Worm (Caenorhabditis elegans) whole organism, L1 larva: Measurements from ENCODE around the gene cox-11.

Experiments
- C04F5.9 ChIP-seq: sonication (generic microtip); optimal IDR thresholded peaks from 2 replicates; lab custom pipeline; 2016; ENCODE audit warnings: missing genetic modification characterization, missing compliant biosample characterization
- C16A3.4 ChIP-seq: fragments of 150-350 bp; optimal IDR thresholded peaks from 2 replicates; lab custom pipeline; 2014; ENCODE audit warnings: missing biosample characterization, missing genetic modification characterization
- Y116A8C.19 ChIP-seq: sonication (generic microtip); optimal IDR thresholded peaks from 2 replicates; lab custom pipeline; 2016; ENCODE audit warnings: missing compliant biosample characterization, missing genetic modification characterization, borderline replicate concordance
- ceh-82 ChIP-seq, 3 experiments: fragments of 150-350 bp in 1 of 3; sonication (generic microtip) in 2 of 3; optimal IDR thresholded peaks; 2 replicates each; lab custom pipeline; 2014 to 2017; ENCODE audit warnings: missing biosample characterization in 3 of 3, missing genetic modification characterization in 3 of 3
- ces-1 ChIP-seq: fragments of 150-350 bp; optimal IDR thresholded peaks from 2 replicates; lab custom pipeline; 2014; ENCODE audit warnings: missing biosample characterization, missing genetic modification reagents, missing genetic modification characterization
- dpl-1 ChIP-seq, 3 experiments: fragments of 150-350 bp in 2 of 3; sonication (generic microtip) in 1 of 3; optimal IDR thresholded peaks; 2 replicates each; lab custom pipeline; 2014 to 2017; ENCODE audit warnings: missing biosample characterization in 3 of 3, missing genetic modification characterization in 3 of 3, missing genetic modification reagents in 3 of 3
- dsc-1 ChIP-seq: sonication (generic microtip); optimal IDR thresholded peaks from 2 replicates; lab custom pipeline; 2016; ENCODE audit warnings: mild to moderate bottlenecking, missing genetic modification characterization, missing compliant biosample characterization
- efl-1 ChIP-seq, 4 experiments: fragments of 150-350 bp; optimal IDR thresholded peaks in 3 of 4; peaks in 1 of 4; 1 replicate in 1 of 4; 2 replicates in 3 of 4; lab custom pipeline; 2014; ENCODE audit warnings: missing biosample characterization in 2 of 4, missing genetic modification characterization in 2 of 4, missing genetic modification reagents in 2 of 4
- efl-3 ChIP-seq: fragments of 200-800 bp; sonication (Bioruptor generic); optimal IDR thresholded peaks from 2 replicates; lab custom pipeline; 2018; ENCODE audit warnings: mild to moderate bottlenecking, missing genetic modification characterization, missing compliant biosample characterization
- egl-13 ChIP-seq: sonication (generic microtip); optimal IDR thresholded peaks from 2 replicates; lab custom pipeline; 2016; ENCODE audit warnings: missing genotype, missing genetic modification reagents, missing genetic modification characterization, missing compliant biosample characterization
- elt-3 ChIP-seq, 6 experiments: fragments of 150-350 bp in 1 of 6; sonication (generic microtip); optimal IDR thresholded peaks; 2 replicates each; lab custom pipeline; 2017 to 2018; ENCODE audit warnings: missing biosample characterization in 6 of 6, missing genetic modification characterization in 6 of 6, inconsistent platforms in 1 of 6
- fos-1 ChIP-seq: fragments of 150-350 bp; optimal IDR thresholded peaks from 2 replicates; lab custom pipeline; 2014; ENCODE audit warnings: missing biosample characterization, missing genetic modification characterization
- hlh-17 ChIP-seq: fragments of 200-800 bp; sonication (Bioruptor generic); optimal IDR thresholded peaks from 2 replicates; lab custom pipeline; 2018; ENCODE audit warnings: missing genetic modification characterization, mild to moderate bottlenecking, missing compliant biosample characterization, moderate library complexity, borderline replicate concordance
- hlh-4 ChIP-seq: sonication (generic microtip); optimal IDR thresholded peaks from 2 replicates; lab custom pipeline; 2016; ENCODE audit warnings: mild to moderate bottlenecking, missing genetic modification characterization, missing compliant biosample characterization
- isw-1 ChIP-seq: fragments of 200-800 bp; sonication (Bioruptor generic); IDR thresholded peaks from 2 replicates; pipeline ENCODE4 v1.3.6; 2022; ENCODE audit warnings: missing genetic modification characterization, missing compliant biosample characterization
- lin-14 ChIP-seq: fragments of 200-800 bp; sonication (Bioruptor generic); optimal IDR thresholded peaks from 2 replicates; lab custom pipeline; 2018; ENCODE audit warnings: mild to moderate bottlenecking, missing genetic modification characterization, moderate library complexity, missing compliant biosample characterization
- lin-35 ChIP-seq, 2 experiments: fragments of 150-350 bp; optimal IDR thresholded peaks; 2 replicates each; lab custom pipeline; 2014; ENCODE audit warnings: missing biosample characterization in 2 of 2, missing genetic modification characterization in 2 of 2, missing genetic modification reagents in 2 of 2
- lsy-2 ChIP-seq, 2 experiments: fragments of 150-350 bp; optimal IDR thresholded peaks; 2 replicates each; lab custom pipeline; 2014; ENCODE audit warnings: missing biosample characterization in 2 of 2, missing genetic modification characterization in 2 of 2
- mab-9 ChIP-seq: fragments of 200-800 bp; sonication (Bioruptor generic); IDR thresholded peaks from 2 replicates; pipeline ENCODE4 v1.3.6; 2022; ENCODE audit warnings: missing genetic modification reagents, missing genetic modification characterization, missing compliant biosample characterization
- mef-2 ChIP-seq: fragments of 150-350 bp; optimal IDR thresholded peaks from 2 replicates; lab custom pipeline; 2014; ENCODE audit warnings: missing biosample characterization, missing genetic modification characterization
- nhr-12 ChIP-seq: sonication (generic microtip); optimal IDR thresholded peaks from 2 replicates; lab custom pipeline; 2017; ENCODE audit warnings: missing biosample characterization, missing genetic modification characterization
- nhr-19 ChIP-seq: fragments of 200-800 bp; sonication (Bioruptor generic); conservative IDR thresholded peaks from 2 replicates; pipeline ENCODE4 v1.3.6; 2022; ENCODE audit warnings: missing genetic modification characterization, missing compliant biosample characterization
- nhr-28 ChIP-seq: fragments of 150-350 bp; optimal IDR thresholded peaks from 2 replicates; lab custom pipeline; 2014; ENCODE audit warnings: missing biosample characterization, missing genetic modification characterization
- nhr-71 ChIP-seq: sonication (generic microtip); optimal IDR thresholded peaks from 2 replicates; lab custom pipeline; 2016; ENCODE audit warnings: mild to moderate bottlenecking, missing genetic modification characterization, moderate library complexity, missing compliant biosample characterization
- pax-3 ChIP-seq: fragments of 200-800 bp; sonication (Bioruptor generic); optimal IDR thresholded peaks from 2 replicates; lab custom pipeline; 2018; ENCODE audit warnings: mild to moderate bottlenecking, missing genetic modification characterization, moderate library complexity, missing compliant biosample characterization
- rnt-1 ChIP-seq: sonication (generic microtip); optimal IDR thresholded peaks from 2 replicates; lab custom pipeline; 2016; ENCODE audit warnings: mild to moderate bottlenecking, missing genetic modification characterization, moderate library complexity, missing compliant biosample characterization
- snpc-4 ChIP-seq: fragments of 150-350 bp; optimal IDR thresholded peaks from 2 replicates; lab custom pipeline; 2014; ENCODE audit warnings: missing biosample characterization, missing genetic modification characterization
- swsn-7 ChIP-seq: sonication (generic microtip); optimal IDR thresholded peaks from 2 replicates; lab custom pipeline; 2016; ENCODE audit warnings: missing genetic modification characterization, missing compliant biosample characterization
- tbx-2 ChIP-seq: sonication (generic microtip); optimal IDR thresholded peaks from 2 replicates; lab custom pipeline; 2016; ENCODE audit warnings: missing genetic modification characterization, missing compliant biosample characterization
- unc-62 ChIP-seq: fragments of 150-350 bp; optimal IDR thresholded peaks from 2 replicates; lab custom pipeline; 2014; ENCODE audit warnings: missing biosample characterization, missing genetic modification reagents, missing genetic modification characterization
- unc-86 ChIP-seq: sonication (generic microtip); optimal IDR thresholded peaks from 2 replicates; lab custom pipeline; 2016; ENCODE audit warnings: missing genetic modification characterization, missing compliant biosample characterization
- vab-15 ChIP-seq: sonication (generic microtip); optimal IDR thresholded peaks from 2 replicates; lab custom pipeline; 2017; ENCODE audit warnings: missing genotype, mild to moderate bottlenecking, missing genetic modification characterization, missing compliant biosample characterization
- xbp-1 ChIP-seq: sonication (generic microtip); optimal IDR thresholded peaks from 2 replicates; lab custom pipeline; 2016; ENCODE audit warnings: missing genetic modification characterization, missing compliant biosample characterization
- zag-1 ChIP-seq: fragments of 150-350 bp; optimal IDR thresholded peaks from 2 replicates; lab custom pipeline; 2014; ENCODE audit warnings: missing biosample characterization, missing genetic modification characterization

The cox-11 gene

DNA sequence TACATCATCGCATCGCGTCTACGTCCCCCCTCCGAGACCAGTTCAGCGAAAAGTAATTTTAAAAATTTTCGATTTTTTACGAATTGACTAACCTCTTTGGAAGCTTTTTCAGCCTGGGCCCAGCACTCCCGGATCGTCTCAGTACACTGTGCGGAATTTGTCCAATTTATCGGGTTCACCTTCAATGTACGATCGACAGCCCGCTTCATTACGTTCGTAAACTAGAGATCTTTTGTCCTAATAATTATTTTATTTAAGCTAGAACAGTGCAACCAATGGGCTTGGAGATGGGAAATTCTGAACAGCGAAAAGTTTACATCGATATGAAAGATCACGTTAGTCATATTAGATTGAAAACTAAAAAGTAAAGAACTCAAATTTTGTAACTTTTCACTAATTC lies 2.8 kb upstream of the cox-11 start:
- TF ChIP-seq nhr-71 (tag; lab: Kevin White, UChicago) (no peak), dsc-1 (tag; lab: Kevin White, UChicago) (no peak), ces-1 (GFP tag; lab: Kevin White, UChicago) (no peak), xbp-1 (no peak), lsy-2 (tag; optimal IDR thresholded peaks at IDR 0.05; lab: Kevin White, UChicago) (no peak), lin-35 (GFP tag; optimal IDR thresholded peaks at IDR 0.05; lab: Kevin White, UChicago) (no peak), rnt-1 (tag; lab: Kevin White, UChicago) (no peak), C04F5.9 (no peak), efl-3 (GFP tag; lab: Kevin White, UChicago) (no peak), snpc-4 (tag; lab: Kevin White, UChicago) (no peak), nhr-19 (no peak), hlh-17 (GFP tag; lab: Kevin White, UChicago) (no peak), ceh-82 (tag; optimal IDR thresholded peaks at IDR 0.05; lab: Kevin White, UChicago) (no peak)

DNA sequence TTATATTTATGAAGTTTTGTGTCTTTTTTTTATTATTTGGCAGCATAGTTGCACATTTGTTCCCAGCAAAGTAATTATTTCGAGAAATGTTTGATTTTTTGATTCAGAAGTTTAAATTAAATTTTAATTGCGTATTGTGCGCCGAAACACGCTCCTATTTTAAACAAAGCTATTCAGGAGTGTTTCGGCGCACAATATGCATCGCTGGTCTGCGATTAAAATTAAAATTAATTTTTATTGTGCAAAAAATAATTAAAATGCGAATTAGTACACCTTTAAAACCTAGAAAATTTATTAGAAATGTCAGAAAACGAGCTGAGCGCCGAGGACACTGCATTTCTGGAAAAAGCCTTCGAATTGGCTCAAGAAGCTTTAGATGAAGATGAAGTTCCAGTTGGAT lies 749 bp upstream of the cox-11 start, which contains the start of gene JC8.4:
Gene JC8.4 (plus strand): TSS at position 301 of the 400 bp plus-strand sequence.
- no peak for TF ChIP-seq efl-1 (optimal IDR thresholded peaks at IDR 0.05; lab: Kevin White, UChicago)
- TF ChIP-seq efl-1 (GFP tag; optimal IDR thresholded peaks at IDR 0.05 in 1 of 2; lab: Kevin White, UChicago), result peak in 1 of 2 experiments; percentile 33
- TF ChIP-seq nhr-28 (tag; lab: Kevin White, UChicago), result no peak
- no peak for TF ChIP-seq isw-1
- TF ChIP-seq egl-13 (tag; lab: Kevin White, UChicago), result no peak
- TF ChIP-seq swsn-7, result no peak

DNA sequence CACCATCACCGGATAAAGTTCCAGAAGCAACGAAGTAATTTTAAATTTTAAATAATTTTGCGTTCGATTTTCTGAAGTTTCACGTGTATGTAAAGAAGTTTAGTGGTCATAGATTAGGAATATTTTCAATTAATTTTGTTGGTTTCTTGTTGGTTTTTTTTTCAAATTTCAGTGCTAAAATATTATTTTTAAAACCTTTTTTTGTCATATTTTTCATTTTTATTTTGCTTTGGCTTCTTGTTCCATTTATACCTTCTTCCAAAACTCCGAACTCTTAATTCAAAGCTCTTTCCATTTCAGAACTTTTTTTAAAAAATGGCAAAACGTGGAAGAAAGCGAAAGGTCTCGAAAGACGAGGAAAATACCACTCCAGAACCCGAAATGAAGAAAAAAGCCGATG lies 2.8 kb downstream of the cox-11 start, which contains the start of gene JC8.7:
Gene JC8.7 (plus strand): TSS at position 301 of the 400 bp plus-strand sequence.
- no peak for TF ChIP-seq Y116A8C.19
- no peak for TF ChIP-seq pax-3 (tag; lab: Kevin White, UChicago)
- TF ChIP-seq tbx-2 (tag; lab: Kevin White, UChicago), result no peak
- no peak for TF ChIP-seq unc-62 (GFP tag; lab: Kevin White, UChicago)
- no peak for TF ChIP-seq hlh-4
- no peak for TF ChIP-seq zag-1 (tag; lab: Kevin White, UChicago)
- no peak for TF ChIP-seq nhr-12 (tag; lab: Kevin White, UChicago)
- TF ChIP-seq elt-3 (tag; optimal IDR thresholded peaks at IDR 0.05; lab: Kevin White, UChicago), result no peak
- TF ChIP-seq mab-9 (GFP tag; lab: Robert Waterston, UW), result no peak
- no peak for TF ChIP-seq unc-86
- no peak for TF ChIP-seq mef-2 (tag; lab: Kevin White, UChicago)
- TF ChIP-seq C16A3.4 (tag; lab: Kevin White, UChicago), result no peak
- no peak for TF ChIP-seq ces-1 (GFP tag; lab: Kevin White, UChicago)
- no peak for TF ChIP-seq efl-3 (GFP tag; lab: Kevin White, UChicago)
- TF ChIP-seq isw-1, result no peak
- TF ChIP-seq fos-1 (tag; lab: Kevin White, UChicago), result no peak
- no peak for TF ChIP-seq xbp-1
- no peak for TF ChIP-seq lin-14 (GFP tag; lab: Kevin White, UChicago)
- no peak for TF ChIP-seq vab-15 (tag; lab: Kevin White, UChicago)

DNA sequence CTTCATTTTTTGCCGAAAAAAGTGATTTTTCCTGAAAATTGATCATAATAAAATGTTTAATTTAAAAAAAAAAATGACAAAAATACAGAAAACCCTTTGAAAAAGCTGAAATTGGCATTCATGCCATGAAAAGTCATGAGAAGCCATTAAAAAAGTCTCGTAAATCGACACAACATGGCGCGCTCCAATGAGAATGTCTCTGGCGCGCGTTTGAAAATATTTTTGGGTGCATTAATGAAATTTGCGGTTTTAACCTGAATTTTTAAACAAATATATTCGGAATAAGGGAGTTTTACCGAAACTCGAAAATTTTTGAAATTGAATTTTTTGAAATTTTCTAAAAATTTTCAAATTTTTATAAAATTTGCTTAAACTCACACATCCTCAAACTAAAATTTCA lies 3.7 kb downstream of the cox-11 start:
- TF ChIP-seq lin-35 (GFP tag; optimal IDR thresholded peaks at IDR 0.05; lab: Kevin White, UChicago) (peak in 1 of 2 experiments; percentile 34), mef-2 (tag; lab: Kevin White, UChicago) (no peak), efl-1 (optimal IDR thresholded peaks at IDR 0.05; lab: Kevin White, UChicago) (peak; percentile 0 to 17), efl-1 (GFP tag; optimal IDR thresholded peaks at IDR 0.05 in 1 of 2; lab: Kevin White, UChicago) (peak in 1 of 2 experiments; percentile 93), dpl-1 (GFP tag; optimal IDR thresholded peaks at IDR 0.05; lab: Kevin White, UChicago) (peak in 1 of 3 experiments; percentile 24)
